Worm (Caenorhabditis elegans): Measurements from ENCODE around the gene rpl-22.

DNA sequence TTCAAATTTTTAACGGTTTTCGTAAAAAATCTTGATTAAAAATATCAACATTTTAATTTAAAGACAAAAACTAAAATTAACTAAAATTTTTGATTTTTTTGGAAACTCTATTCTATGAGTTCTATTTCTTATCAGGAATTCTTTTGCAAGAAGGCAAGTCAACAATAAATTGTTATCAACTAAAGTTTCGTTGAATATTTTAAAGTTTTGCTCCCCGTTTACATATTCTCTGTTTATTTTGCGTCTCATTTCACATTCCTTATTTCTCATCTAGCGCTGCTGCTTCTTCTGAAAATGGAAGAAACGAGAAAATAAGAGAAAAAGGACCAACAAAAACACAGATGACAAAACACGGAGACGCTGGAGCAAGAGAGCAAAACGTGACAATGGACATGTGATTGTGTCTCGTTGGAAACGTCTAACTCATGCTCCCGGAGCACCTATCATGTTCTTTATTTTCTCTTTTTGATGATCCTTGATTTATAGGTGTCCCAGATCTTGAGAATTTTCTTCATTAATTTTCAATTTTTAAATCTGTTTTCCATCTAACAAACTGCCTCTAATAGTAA lies 34.8 kb upstream of the rpl-22 start:
- TF ChIP-seq lin-11 (tag; optimal IDR thresholded peaks at IDR 0.05) = no peak
- TF ChIP-seq ZK546.5 (tag; optimal IDR thresholded peaks at IDR 0.05) = no peak
- no peak for TF ChIP-seq R02D3.7 (tag; optimal IDR thresholded peaks at IDR 0.05)
- no peak for TF ChIP-seq snpc-4 (tag; optimal IDR thresholded peaks at IDR 0.05)
- TF ChIP-seq nhr-25 (tag; optimal IDR thresholded peaks at IDR 0.05) = no peak
- no peak for TF ChIP-seq ztf-11 (tag; optimal IDR thresholded peaks at IDR 0.05)

All from whole organism, L2 larva.